Fruit fly (Drosophila melanogaster): ENCODE data around the gene Archease.

The Archease gene

dm6 chr3R:21641517-21642137 is 21.1 kb downstream of the Archease start (continued):
- no peak for TF ChIP-seq Ada2b (GFP tag; IDR thresholded peaks at IDR 0.05)
- TF ChIP-seq bigmax (GFP tag; optimal IDR thresholded peaks at IDR 0.05), result no peak
- TF ChIP-seq sr (GFP tag; IDR thresholded peaks at IDR 0.05), result no peak
- TF ChIP-seq pan (optimal IDR thresholded peaks at IDR 0.05), result no peak
- TF ChIP-seq pan (GFP tag; optimal IDR thresholded peaks at IDR 0.05 in 1 of 2, IDR thresholded peaks at IDR 0.05 in 1 of 2), result no peak
- no peak; the same call in 1 of the 2 replicates for TF ChIP-seq lmd (GFP tag; IDR thresholded peaks at IDR 0.05)
- no peak for TF ChIP-seq z (GFP tag; IDR thresholded peaks at IDR 0.05)
- TF ChIP-seq peb (GFP tag; IDR thresholded peaks at IDR 0.05), result no peak
- TF ChIP-seq HLH3B (GFP tag; IDR thresholded peaks at IDR 0.05), result no peak
- no peak for TF ChIP-seq yki (optimal IDR thresholded peaks at IDR 0.05)
- no peak for TF ChIP-seq da (GFP tag; optimal IDR thresholded peaks at IDR 0.05)
- TF ChIP-seq CG12744 (GFP tag; optimal IDR thresholded peaks at IDR 0.05), result peak; percentile 18
- no peak for TF ChIP-seq B-H1 (GFP tag; IDR thresholded peaks at IDR 0.05)
- TF ChIP-seq Doc3 (GFP tag; IDR thresholded peaks at IDR 0.05; ENCODE audit: partially characterized antibody), result no peak
- peak; percentile 16 for TF ChIP-seq Antp (GFP tag; optimal IDR thresholded peaks at IDR 0.05)
- TF ChIP-seq CG6854 (GFP tag; optimal IDR thresholded peaks at IDR 0.05), result no peak
- TF ChIP-seq CG6683 (GFP tag; optimal IDR thresholded peaks at IDR 0.05), result no peak
- TF ChIP-seq CG30431 (GFP tag; optimal IDR thresholded peaks at IDR 0.05), result peak; percentile 63
- peak; percentile 37 for TF ChIP-seq cato (GFP tag; optimal IDR thresholded peaks at IDR 0.05; ENCODE audit: borderline replicate concordance)
- TF ChIP-seq gro (GFP tag; optimal IDR thresholded peaks at IDR 0.05), result no peak
- TF ChIP-seq CG2120 (GFP tag; optimal IDR thresholded peaks at IDR 0.05), result no peak
- TF ChIP-seq insv (GFP tag; optimal IDR thresholded peaks at IDR 0.05), result no peak
- no peak for TF ChIP-seq CG10543 (GFP tag; optimal IDR thresholded peaks at IDR 0.05)
- 0 out of 2 replicates have a peak, but pooled peaks have one; percentile 29 for TF ChIP-seq ssp (GFP tag; IDR thresholded peaks at IDR 0.05)
- TF ChIP-seq zfh1 (GFP tag; IDR thresholded peaks at IDR 0.05), result peak; percentile 69; the same call in 1 of the 3 replicates
- no peak for TF ChIP-seq CG7372 (GFP tag; IDR thresholded peaks at IDR 0.05)
- TF ChIP-seq crp (GFP tag; optimal IDR thresholded peaks at IDR 0.05), result peak in 1 of 2 experiments; percentile 6
- peak; percentile 61 for TF ChIP-seq CG13424 (tag; optimal IDR thresholded peaks at IDR 0.05)
- no peak for TF ChIP-seq CG12071 (GFP tag; optimal IDR thresholded peaks at IDR 0.05)
- TF ChIP-seq cg (GFP tag; optimal IDR thresholded peaks at IDR 0.05), result no peak
- TF ChIP-seq org-1 (GFP tag; optimal IDR thresholded peaks at IDR 0.05), result peak; percentile 33
- no peak for TF ChIP-seq CG10274 (GFP tag; optimal IDR thresholded peaks at IDR 0.05)
- peak; percentile 45 for TF ChIP-seq chn (GFP tag; optimal IDR thresholded peaks at IDR 0.05)
- TF ChIP-seq tll (GFP tag; optimal IDR thresholded peaks at IDR 0.05), result peak in 1 of 2 experiments; percentile 71
- TF ChIP-seq twi (tag; optimal IDR thresholded peaks at IDR 0.05), result peak; percentile 72
- TF ChIP-seq lab (GFP tag; optimal IDR thresholded peaks at IDR 0.05), result no peak
- TF ChIP-seq dm (GFP tag; optimal IDR thresholded peaks at IDR 0.05), result peak; percentile 33
- TF ChIP-seq CG10366 (GFP tag; IDR thresholded peaks at IDR 0.05), result no peak
- TF ChIP-seq Nf-YB (GFP tag; optimal IDR thresholded peaks at IDR 0.05), result peak; percentile 61
- TF ChIP-seq nerfin-2 (GFP tag; IDR thresholded peaks at IDR 0.05; ENCODE audit: partially characterized antibody), result no peak
- no peak for TF ChIP-seq Nf-YA (GFP tag; IDR thresholded peaks at IDR 0.05)
- TF ChIP-seq tna (GFP tag; IDR thresholded peaks at IDR 0.05; ENCODE audit: partially characterized antibody), result no peak
- TF ChIP-seq inv (GFP tag; IDR thresholded peaks at IDR 0.05; ENCODE audit: partially characterized antibody), result no peak
- no peak for TF ChIP-seq her (GFP tag; optimal IDR thresholded peaks at IDR 0.05)
- TF ChIP-seq Sin3A (optimal IDR thresholded peaks at IDR 0.05), result no peak
- TF ChIP-seq ftz-f1 (GFP tag; optimal IDR thresholded peaks at IDR 0.05), result no peak
- no peak for TF ChIP-seq Fer3 (tag; optimal IDR thresholded peaks at IDR 0.05)
- no peak for TF ChIP-seq sob (GFP tag; IDR thresholded peaks at IDR 0.05)
- peak; percentile 36 for TF ChIP-seq CG18476 (GFP tag; optimal IDR thresholded peaks at IDR 0.05)
- peak; percentile 54 for TF ChIP-seq NC2β (GFP tag; optimal IDR thresholded peaks at IDR 0.05)
- TF ChIP-seq CG8089 (GFP tag; optimal IDR thresholded peaks at IDR 0.05), result peak; percentile 24
